Worm (Caenorhabditis elegans) whole organism, midembryonic: ENCODE results near the gene C30F2.5.

Experiments
- T22C8.4 ChIP-seq: fragments of 200-800 bp; sonication (Bioruptor generic); IDR thresholded peaks from 2 replicates; pipeline ENCODE4 v1.3.6; 2022; ENCODE audit warnings: missing genetic modification characterization, missing compliant biosample characterization
- cog-1 ChIP-seq: sonication (generic microtip); optimal IDR thresholded peaks from 2 replicates; lab custom pipeline; 2016; ENCODE audit warnings: missing genetic modification characterization, missing compliant biosample characterization
- flt-1 ChIP-seq: fragments of 200-800 bp; sonication (Bioruptor generic); IDR thresholded peaks from 2 replicates; pipeline ENCODE4 v1.3.6; 2022; ENCODE audit warnings: missing genetic modification characterization, missing compliant biosample characterization
- ztf-23 ChIP-seq: fragments of 200-800 bp; sonication (Bioruptor generic); IDR thresholded peaks from 2 replicates; pipeline ENCODE4 v1.3.6; 2022; ENCODE audit warnings: missing genetic modification reagents, missing genetic modification characterization, missing compliant biosample characterization
- ztf-29 ChIP-seq: fragments of 200-800 bp; sonication (Bioruptor generic); IDR thresholded peaks from 2 replicates; pipeline ENCODE4 v1.3.6; 2022; ENCODE audit warnings: missing genetic modification reagents, missing genetic modification characterization, missing compliant biosample characterization

- no peak for TF ChIP-seq flt-1 (GFP tag; lab: Robert Waterston, UW)
- no peak for TF ChIP-seq ztf-29 (GFP tag; lab: Robert Waterston, UW)
- no peak for TF ChIP-seq cog-1 (tag; lab: Kevin White, UChicago)
- TF ChIP-seq T22C8.4 (GFP tag; lab: Robert Waterston, UW): no peak
- TF ChIP-seq ztf-23 (GFP tag; lab: Robert Waterston, UW): no peak
Observed at ce11 chrX:16122628-16123027, 28.2 kb downstream of the C30F2.5 start.
